Fruit fly (Drosophila melanogaster) whole organism, embryonic: Measurements from ENCODE around the gene Rh4.
A peak's percentile ranks its signal among the peaks of the same experiment; 100 is the strongest.

Source experiments
- BtbVII ChIP-seq: fragments of 200-800 bp; sonication (Bioruptor generic); optimal IDR thresholded peaks from 3 replicates; lab custom pipeline; 2017; ENCODE audit warnings: missing biosample characterization, mild to moderate bottlenecking, missing genetic modification characterization
- CG10565 ChIP-seq: fragments of 200-800 bp; sonication (Bioruptor generic); optimal IDR thresholded peaks from 3 replicates; lab custom pipeline; 2016; ENCODE audit warnings: missing biosample characterization, mild to moderate bottlenecking, missing genetic modification characterization
- CG10979 ChIP-seq: fragments of 200-800 bp; sonication (Bioruptor generic); optimal IDR thresholded peaks from 2 replicates; lab custom pipeline; 2018; ENCODE audit warnings: missing biosample characterization, mild to moderate bottlenecking, missing genetic modification characterization, moderate library complexity
- CG11085 ChIP-seq: fragments of 200-800 bp; sonication (Bioruptor generic); IDR thresholded peaks from 2 replicates; pipeline ENCODE4 v1.3.6; 2022; ENCODE audit warnings: missing biosample characterization, missing genetic modification characterization
- CG1233 ChIP-seq: fragments of 200-800 bp; sonication (Bioruptor generic); optimal IDR thresholded peaks from 4 replicates; lab custom pipeline; 2018; ENCODE audit warnings: missing biosample characterization, mild to moderate bottlenecking, missing genetic modification characterization
- CG12769 ChIP-seq: fragments of 200-800 bp; sonication (Bioruptor generic); optimal IDR thresholded peaks from 2 replicates; lab custom pipeline; 2019; ENCODE audit warnings: missing biosample characterization, mild to moderate bottlenecking, missing genetic modification characterization, moderate library complexity
- CG13296 ChIP-seq: fragments of 200-800 bp; sonication (Bioruptor generic); optimal IDR thresholded peaks from 3 replicates; lab custom pipeline; 2018; ENCODE audit warnings: missing biosample characterization, mild to moderate bottlenecking, missing genetic modification characterization
- CG13624 ChIP-seq: fragments of 200-800 bp; sonication (Bioruptor generic); optimal IDR thresholded peaks from 2 replicates; lab custom pipeline; 2016; ENCODE audit warnings: missing biosample characterization, missing genetic modification characterization
- CG15514 ChIP-seq: fragments of 200-800 bp; sonication (Bioruptor generic); optimal IDR thresholded peaks from 3 replicates; lab custom pipeline; 2017; ENCODE audit warnings: missing biosample characterization, missing genetic modification characterization, mild to moderate bottlenecking, moderate library complexity, missing genetic modification reagents
- CG1647 ChIP-seq: fragments of 200-800 bp; sonication (Bioruptor generic); optimal IDR thresholded peaks from 3 replicates; lab custom pipeline; 2016; ENCODE audit warnings: missing biosample characterization, missing genetic modification characterization
- CG18476 ChIP-seq: fragments of 200-800 bp; sonication (Bioruptor generic); optimal IDR thresholded peaks from 2 replicates; lab custom pipeline; 2016; ENCODE audit warnings: missing biosample characterization, mild to moderate bottlenecking, missing genetic modification characterization
- CG2116 ChIP-seq: fragments of 200-800 bp; sonication (Bioruptor generic); optimal IDR thresholded peaks from 3 replicates; lab custom pipeline; 2018; ENCODE audit warnings: missing biosample characterization, mild to moderate bottlenecking, missing genetic modification characterization
- CG3407 ChIP-seq: fragments of 200-800 bp; sonication (Bioruptor generic); optimal IDR thresholded peaks from 2 replicates; lab custom pipeline; 2018; ENCODE audit warnings: missing biosample characterization, mild to moderate bottlenecking, missing genetic modification characterization
- CG34376 ChIP-seq: fragments of 200-800 bp; sonication (Bioruptor generic); optimal IDR thresholded peaks from 2 replicates; lab custom pipeline; 2018; ENCODE audit warnings: missing biosample characterization, mild to moderate bottlenecking, missing genetic modification characterization
- CG4854 ChIP-seq: fragments of 200-800 bp; sonication (Bioruptor generic); optimal IDR thresholded peaks from 2 replicates; lab custom pipeline; 2016; ENCODE audit warnings: missing biosample characterization, missing genetic modification characterization, inconsistent platforms
- CG8089 ChIP-seq: fragments of 200-800 bp; sonication (Bioruptor generic); optimal IDR thresholded peaks from 3 replicates; lab custom pipeline; 2016; ENCODE audit warnings: missing biosample characterization, missing genetic modification characterization
- CG9797 ChIP-seq: fragments of 200-800 bp; sonication (Bioruptor generic); optimal IDR thresholded peaks from 3 replicates; lab custom pipeline; 2018; ENCODE audit warnings: missing biosample characterization, mild to moderate bottlenecking, missing genetic modification characterization
- CHES-1-like ChIP-seq: fragments of 200-800 bp; sonication (Bioruptor generic); optimal IDR thresholded peaks from 2 replicates; lab custom pipeline; 2016; ENCODE audit warnings: missing biosample characterization, missing genetic modification characterization
- Dek ChIP-seq: fragments of 200-800 bp; sonication (Bioruptor generic); optimal IDR thresholded peaks from 3 replicates; lab custom pipeline; 2019; ENCODE audit warnings: missing biosample characterization, mild to moderate bottlenecking, missing genetic modification characterization, moderate library complexity
- Ets65A ChIP-seq: fragments of 200-800 bp; sonication (Bioruptor generic); peaks from one replicate; lab custom pipeline; 2016; ENCODE audit warnings: missing biosample characterization, missing genetic modification characterization
- Fer1 ChIP-seq: fragments of 200-800 bp; sonication (Bioruptor generic); optimal IDR thresholded peaks from 2 replicates; lab custom pipeline; 2017; ENCODE audit warnings: missing biosample characterization, mild to moderate bottlenecking, missing genetic modification characterization
- Fer2 ChIP-seq: fragments of 200-800 bp; sonication (Bioruptor generic); optimal IDR thresholded peaks from 2 replicates; lab custom pipeline; 2018; ENCODE audit warnings: missing biosample characterization, mild to moderate bottlenecking, missing genetic modification characterization, moderate library complexity
- HLH4C ChIP-seq: fragments of 200-800 bp; sonication (Bioruptor generic); IDR thresholded peaks from 3 replicates; pipeline ENCODE4 v1.3.6; 2022; ENCODE audit warnings: missing biosample characterization, missing genetic modification characterization; ENCODE audit not compliant: partially characterized antibody
- Hmr ChIP-seq: fragments of 200-800 bp; sonication (Bioruptor generic); optimal IDR thresholded peaks from 3 replicates; lab custom pipeline; 2017; ENCODE audit warnings: mild to moderate bottlenecking, missing biosample characterization, missing genetic modification reagents, missing genetic modification characterization
- Jarid2 ChIP-seq: fragments of 200-800 bp; sonication (Bioruptor generic); optimal IDR thresholded peaks from 3 replicates; lab custom pipeline; 2017; ENCODE audit warnings: mild to moderate bottlenecking, missing biosample characterization, missing genetic modification reagents, missing genetic modification characterization
- MTF-1 ChIP-seq: fragments of 200-800 bp; sonication (Bioruptor generic); optimal IDR thresholded peaks from 2 replicates; lab custom pipeline; 2018; ENCODE audit warnings: missing biosample characterization, mild to moderate bottlenecking, missing genetic modification characterization, borderline replicate concordance
- Myb ChIP-seq: fragments of 200-800 bp; sonication (Bioruptor generic); optimal IDR thresholded peaks from 2 replicates; lab custom pipeline; 2016; ENCODE audit warnings: missing biosample characterization, missing genetic modification characterization
- NK7.1 ChIP-seq: fragments of 200-800 bp; sonication (Bioruptor generic); optimal IDR thresholded peaks from 3 replicates; lab custom pipeline; 2016; ENCODE audit warnings: missing biosample characterization, missing genetic modification characterization
- Spps ChIP-seq: fragments of 200-800 bp; sonication (Bioruptor generic); optimal IDR thresholded peaks from 2 replicates; lab custom pipeline; 2018; ENCODE audit warnings: missing biosample characterization, mild to moderate bottlenecking, missing genetic modification characterization
- Ssrp ChIP-seq: fragments of 200-800 bp; sonication (Bioruptor generic); optimal IDR thresholded peaks from 2 replicates; lab custom pipeline; 2018; ENCODE audit warnings: missing biosample characterization, mild to moderate bottlenecking, missing genetic modification characterization, moderate library complexity
- ara ChIP-seq: fragments of 200-800 bp; sonication (Bioruptor generic); IDR thresholded peaks from 2 replicates; pipeline ENCODE4 v1.3.6; 2022; ENCODE audit warnings: missing biosample characterization, missing genetic modification characterization
- bab2 ChIP-seq: fragments of 200-800 bp; sonication (Bioruptor generic); optimal IDR thresholded peaks from 2 replicates; lab custom pipeline; 2016; ENCODE audit warnings: missing biosample characterization, missing genetic modification characterization
- bowl ChIP-seq: fragments of 200-800 bp; sonication (Bioruptor generic); IDR thresholded peaks from 2 replicates; pipeline ENCODE4 v1.3.6; 2022; ENCODE audit warnings: missing biosample characterization, missing genetic modification characterization
- cad ChIP-seq: fragments of >200 bp; optimal IDR thresholded peaks from 2 replicates; lab custom pipeline; 2017; ENCODE audit warnings: missing biosample characterization, missing genetic modification characterization
- chinmo ChIP-seq: fragments of 200-800 bp; sonication (Bioruptor generic); IDR thresholded peaks from 4 replicates; pipeline ENCODE4 v1.3.6; 2022; ENCODE audit warnings: missing biosample characterization, missing genetic modification characterization; ENCODE audit not compliant: partially characterized antibody
- ci ChIP-seq: fragments of 200-800 bp; sonication (Bioruptor generic); IDR thresholded peaks from 3 replicates; pipeline ENCODE4 v1.3.6; 2022; ENCODE audit warnings: missing biosample characterization, missing genetic modification characterization
- dan ChIP-seq: fragments of 200-800 bp; sonication (Bioruptor generic); IDR thresholded peaks from 2 replicates; pipeline ENCODE4 v1.3.6; 2022; ENCODE audit warnings: missing biosample characterization, missing genetic modification characterization
- dm ChIP-seq: fragments of 200-800 bp; sonication (Bioruptor generic); optimal IDR thresholded peaks from 3 replicates; lab custom pipeline; 2016; ENCODE audit warnings: missing biosample characterization, missing genetic modification characterization
- dmrt99B ChIP-seq: fragments of 200-800 bp; sonication (Bioruptor generic); optimal IDR thresholded peaks from 2 replicates; lab custom pipeline; 2018; ENCODE audit warnings: missing biosample characterization, mild to moderate bottlenecking, missing genetic modification characterization, moderate library complexity
- dysf ChIP-seq: fragments of 200-800 bp; sonication (Bioruptor generic); IDR thresholded peaks from 3 replicates; pipeline ENCODE4 v1.3.6; 2022; ENCODE audit warnings: missing biosample characterization, missing genetic modification characterization
- exex ChIP-seq: fragments of 200-800 bp; sonication (Bioruptor generic); optimal IDR thresholded peaks from 4 replicates; lab custom pipeline; 2018; ENCODE audit warnings: missing biosample characterization, mild to moderate bottlenecking, missing genetic modification characterization, moderate library complexity
- fd3F ChIP-seq: fragments of 200-800 bp; sonication (Bioruptor generic); optimal IDR thresholded peaks from 2 replicates; lab custom pipeline; 2018; ENCODE audit warnings: missing biosample characterization, mild to moderate bottlenecking, missing genetic modification characterization, moderate library complexity
- her ChIP-seq: fragments of 200-800 bp; sonication (Bioruptor generic); optimal IDR thresholded peaks from 2 replicates; lab custom pipeline; 2016; ENCODE audit warnings: missing biosample characterization, missing genetic modification characterization
- ind ChIP-seq: fragments of 200-800 bp; sonication (Bioruptor generic); optimal IDR thresholded peaks from 3 replicates; lab custom pipeline; 2016; ENCODE audit warnings: missing biosample characterization, missing genetic modification characterization
- lab ChIP-seq: fragments of 200-800 bp; sonication (Bioruptor generic); optimal IDR thresholded peaks from 3 replicates; lab custom pipeline; 2017; ENCODE audit warnings: missing biosample characterization, missing genetic modification characterization, mild to moderate bottlenecking, moderate library complexity, missing genetic modification reagents
- lov ChIP-seq, 2 experiments: fragments of 200-800 bp in 1 of 2; fragments of >200 bp in 1 of 2; sonication (Bioruptor generic) in 1 of 2; IDR thresholded peaks in 1 of 2; optimal IDR thresholded peaks in 1 of 2; 2 replicates in 1 of 2; 3 replicates in 1 of 2; pipeline versions ENCODE4 v1.3.6 to Lab custom; 2017 to 2022; ENCODE audit warnings: missing biosample characterization in 1 of 2, missing genetic modification characterization in 1 of 2
- nau ChIP-seq: fragments of 200-800 bp; sonication (Bioruptor generic); optimal IDR thresholded peaks from 3 replicates; lab custom pipeline; 2017; ENCODE audit warnings: missing biosample characterization, mild to moderate bottlenecking, missing genetic modification characterization, missing genetic modification reagents
- nerfin-1 ChIP-seq: fragments of 200-800 bp; sonication (Bioruptor generic); optimal IDR thresholded peaks from 3 replicates; lab custom pipeline; 2019; ENCODE audit warnings: missing biosample characterization, mild to moderate bottlenecking, missing genetic modification characterization, moderate library complexity
- org-1 ChIP-seq: fragments of 200-800 bp; sonication (Bioruptor generic); optimal IDR thresholded peaks from 2 replicates; lab custom pipeline; 2017; ENCODE audit warnings: missing biosample characterization, missing genetic modification characterization
- sr ChIP-seq: fragments of 200-800 bp; sonication (Bioruptor generic); IDR thresholded peaks from 3 replicates; pipeline ENCODE4 v1.3.6; 2022; ENCODE audit warnings: missing biosample characterization, missing genetic modification characterization
- ttk ChIP-seq: fragments of 200-800 bp; sonication (Bioruptor generic); IDR thresholded peaks from 2 replicates; pipeline ENCODE4 v2.1.2; 2022; ENCODE audit warnings: missing biosample characterization, missing genetic modification characterization

Gene Rh4

DNA sequence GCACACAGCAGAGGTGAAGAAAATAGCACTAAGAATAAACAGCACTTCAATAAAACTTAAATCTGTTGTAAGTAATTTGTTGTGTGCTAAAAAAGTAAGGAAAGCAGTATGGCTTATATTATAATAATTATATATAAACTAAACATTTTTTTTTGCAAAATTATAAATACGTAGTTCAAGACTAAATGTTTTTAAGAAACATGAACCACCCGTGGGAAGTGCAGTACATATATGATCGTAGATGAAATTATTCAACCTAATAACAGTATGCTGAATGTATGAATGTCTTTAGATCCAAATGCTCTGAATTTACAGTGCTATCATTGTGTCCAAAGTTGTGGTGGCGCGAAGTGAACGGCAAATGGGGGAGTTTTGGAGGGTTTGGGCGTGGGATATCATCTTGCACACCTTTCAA, 8.4 kb upstream of the Rh4 start (continued):
- TF ChIP-seq HLH4C: no peak
- TF ChIP-seq chinmo (GFP tag; lab: Robert Waterston, UW): no peak
- TF ChIP-seq Ssrp (tag; lab: Kevin White, UChicago): peak; percentile 11
- no peak for TF ChIP-seq CG1647 (GFP tag; lab: Kevin White, UChicago)
- no peak for TF ChIP-seq CG4854 (GFP tag; lab: Kevin White, UChicago)
- no peak for TF ChIP-seq CG2116 (GFP tag; lab: Kevin White, UChicago)
- no peak for TF ChIP-seq Myb (GFP tag; lab: Kevin White, UChicago)
- TF ChIP-seq bowl (GFP tag; lab: Robert Waterston, UW): no peak
- TF ChIP-seq ci (GFP tag; lab: Robert Waterston, UW): no peak
- TF ChIP-seq nerfin-1 (tag; lab: Kevin White, UChicago): no peak
- TF ChIP-seq CG12769: no peak
- TF ChIP-seq CG13624 (GFP tag; lab: Kevin White, UChicago): no peak
- TF ChIP-seq CG34376: no peak
- no peak for TF ChIP-seq ara (GFP tag; lab: Robert Waterston, UW)
- no peak for TF ChIP-seq Dek (tag; lab: Kevin White, UChicago)
- no peak for TF ChIP-seq dm (GFP tag; lab: Kevin White, UChicago)
- TF ChIP-seq her (GFP tag; lab: Kevin White, UChicago): no peak
- TF ChIP-seq bab2 (GFP tag; lab: Kevin White, UChicago): no peak
- no peak for TF ChIP-seq lov (optimal IDR thresholded peaks at IDR 0.05; lab: Kevin White, UChicago)
- TF ChIP-seq lov (GFP tag; IDR thresholded peaks at IDR 0.05; lab: Robert Waterston, UW): no peak
- no peak for TF ChIP-seq CG3407
- no peak for TF ChIP-seq ttk (GFP tag; lab: Robert Waterston, UW)
- TF ChIP-seq sr (GFP tag; lab: Robert Waterston, UW): no peak
- TF ChIP-seq Spps (tag; lab: Kevin White, UChicago): no peak
- TF ChIP-seq Jarid2: no peak
- TF ChIP-seq CG9797 (GFP tag; lab: Kevin White, UChicago): no peak
- TF ChIP-seq CG10565 (GFP tag; lab: Kevin White, UChicago): no peak
- peak; percentile 31 for TF ChIP-seq BtbVII (GFP tag; lab: Kevin White, UChicago)
- no peak for TF ChIP-seq CG13296 (GFP tag; lab: Kevin White, UChicago)
- TF ChIP-seq CG10979 (tag; lab: Kevin White, UChicago): peak; percentile 47
- peak; percentile 17 for TF ChIP-seq Hmr
- no peak for TF ChIP-seq nau (GFP tag; lab: Kevin White, UChicago)
- TF ChIP-seq exex (tag; lab: Kevin White, UChicago): no peak
- TF ChIP-seq dan: no peak
- TF ChIP-seq lab (GFP tag; lab: Kevin White, UChicago): peak; percentile 50
- TF ChIP-seq fd3F (GFP tag; lab: Kevin White, UChicago): no peak
- TF ChIP-seq CG1233 (GFP tag; lab: Kevin White, UChicago): no peak
- TF ChIP-seq CG15514 (GFP tag; lab: Kevin White, UChicago): no peak
- no peak for TF ChIP-seq CHES-1-like
- peak; percentile 15 for TF ChIP-seq Fer1 (GFP tag; lab: Kevin White, UChicago)
- peak; percentile 31 for TF ChIP-seq org-1
- TF ChIP-seq ind: peak; percentile 12
- peak; percentile 28; the same call in 1 of the 3 replicates for TF ChIP-seq dysf
- TF ChIP-seq Ets65A (GFP tag; lab: Kevin White, UChicago): peak; percentile 75
- no peak for TF ChIP-seq CG8089 (GFP tag; lab: Kevin White, UChicago)
- TF ChIP-seq CG18476: no peak
- TF ChIP-seq CG11085: no peak
- TF ChIP-seq cad (GFP tag; lab: Kevin White, UChicago): no peak
- TF ChIP-seq dmrt99B: peak; percentile 53
- TF ChIP-seq MTF-1 (GFP tag; lab: Kevin White, UChicago): no peak
- no peak for TF ChIP-seq NK7.1 (GFP tag; lab: Kevin White, UChicago)
- TF ChIP-seq Fer2 (tag; lab: Kevin White, UChicago): no peak
